Fruit fly (Drosophila melanogaster): ENCODE measurements around the gene CG43861.

CG43861 gene

dm6 chr2L:19930102-19930501 lies 87.0 kb downstream of the CG43861 start (continued):
- TF ChIP-seq HLH3B (GFP tag; IDR thresholded peaks at IDR 0.05) (0 out of 2 replicates have a peak, but pooled peaks have one; percentile 26), ranshi (GFP tag; IDR thresholded peaks at IDR 0.05) (peak; percentile 34; the same call in 1 of the 2 replicates), oc (tag; optimal IDR thresholded peaks at IDR 0.05) (no peak), CG13894 (tag; optimal IDR thresholded peaks at IDR 0.05) (peak; percentile 31), Blimp-1 (GFP tag; optimal IDR thresholded peaks at IDR 0.05) (peak; percentile 47), zen (tag; optimal IDR thresholded peaks at IDR 0.05) (peak; percentile 33), CG7928 (GFP tag; optimal IDR thresholded peaks at IDR 0.05) (no peak), ara (GFP tag; IDR thresholded peaks at IDR 0.05) (no peak), CG1233 (GFP tag; optimal IDR thresholded peaks at IDR 0.05) (peak; percentile 24), CG12155 (GFP tag; optimal IDR thresholded peaks at IDR 0.05) (no peak), CG6683 (GFP tag; optimal IDR thresholded peaks at IDR 0.05) (peak; percentile 34), CG9932 (GFP tag; IDR thresholded peaks at IDR 0.05) (peak; percentile 16; the same call in 1 of the 2 replicates), CG8281 (tag; optimal IDR thresholded peaks at IDR 0.05) (no peak), Side (GFP tag; optimal IDR thresholded peaks at IDR 0.05) (no peak), slp2 (GFP tag; optimal IDR thresholded peaks at IDR 0.05) (no peak), da (GFP tag; optimal IDR thresholded peaks at IDR 0.05) (no peak), pfk (GFP tag; optimal IDR thresholded peaks at IDR 0.05) (no peak), CG6689 (GFP tag; IDR thresholded peaks at IDR 0.05) (peak; percentile 65; the same call in 1 of the 2 replicates), CG11723 (GFP tag; optimal IDR thresholded peaks at IDR 0.05) (no peak), pho (GFP tag; optimal IDR thresholded peaks at IDR 0.05) (no peak), CG10209 (GFP tag; optimal IDR thresholded peaks at IDR 0.05) (peak; percentile 39), CG15514 (GFP tag; optimal IDR thresholded peaks at IDR 0.05) (peak; percentile 21), aop (GFP tag; IDR thresholded peaks at IDR 0.05) (no peak), CG17568 (GFP tag; optimal IDR thresholded peaks at IDR 0.05) (peak; percentile 22), row (GFP tag; IDR thresholded peaks at IDR 0.05) (peak; percentile 65), lilli (GFP tag; optimal IDR thresholded peaks at IDR 0.05) (peak; percentile 16), gem (tag; optimal IDR thresholded peaks at IDR 0.05) (peak; percentile 72), CG17361 (GFP tag; IDR thresholded peaks at IDR 0.05) (peak; percentile 54; the same call in 1 of the 3 replicates), CG15073 (GFP tag; optimal IDR thresholded peaks at IDR 0.05) (no peak), pum (GFP tag; optimal IDR thresholded peaks at IDR 0.05) (no peak), dpn (GFP tag; optimal IDR thresholded peaks at IDR 0.05) (peak in 1 of 2 experiments; percentile 34), Taf1 (GFP tag; IDR thresholded peaks at IDR 0.05) (no peak), CG8290 (GFP tag; optimal IDR thresholded peaks at IDR 0.05) (no peak), CG8290 (tag; optimal IDR thresholded peaks at IDR 0.05) (no peak), so (GFP tag; IDR thresholded peaks at IDR 0.05) (no peak), CG10147 (GFP tag; optimal IDR thresholded peaks at IDR 0.05) (peak; percentile 34), Spps (tag; optimal IDR thresholded peaks at IDR 0.05) (no peak), kah (GFP tag; optimal IDR thresholded peaks at IDR 0.05) (peak; percentile 3), CG7963 (GFP tag; IDR thresholded peaks at IDR 0.05; ENCODE audit: partially characterized antibody) (no peak), CG4424 (GFP tag; optimal IDR thresholded peaks at IDR 0.05) (peak; percentile 28), cas (GFP tag; IDR thresholded peaks at IDR 0.05) (no peak), CG4404 (GFP tag; IDR thresholded peaks at IDR 0.05) (no peak), Dll (GFP tag; IDR thresholded peaks at IDR 0.05; ENCODE audit: partially characterized antibody) (no peak), CG7786 (GFP tag; optimal IDR thresholded peaks at IDR 0.05) (no peak), CG42726 (GFP tag; IDR thresholded peaks at IDR 0.05; ENCODE audit: partially characterized antibody) (no peak), CG17385 (GFP tag; optimal IDR thresholded peaks at IDR 0.05) (peak; percentile 36), insv (GFP tag; optimal IDR thresholded peaks at IDR 0.05) (no peak), Fer1 (GFP tag; optimal IDR thresholded peaks at IDR 0.05) (peak; percentile 78), CG10267 (tag; optimal IDR thresholded peaks at IDR 0.05) (peak; percentile 29), ash1 (GFP tag; optimal IDR thresholded peaks at IDR 0.05) (no peak), CG12769 (tag; optimal IDR thresholded peaks at IDR 0.05) (peak; percentile 15)

Measured in whole organism, embryonic.